Worm (Caenorhabditis elegans): ENCODE data around the gene oac-4.

The oac-4 gene

ce11 chrII:3793336-3793735 is 42.5 kb downstream of the oac-4 start, which contains the start of gene fbxb-99:
TSS of gene fbxb-99 (minus strand) at chrII:3793436.
- TF ChIP-seq cog-1 (tag; optimal IDR thresholded peaks at IDR 0.05) (no peak), ztf-23 (GFP tag; IDR thresholded peaks at IDR 0.05) (no peak), med-1 (GFP tag; optimal IDR thresholded peaks at IDR 0.05; ENCODE audit: insufficient read depth) (no peak), flt-1 (GFP tag; IDR thresholded peaks at IDR 0.05) (no peak)

DNA sequence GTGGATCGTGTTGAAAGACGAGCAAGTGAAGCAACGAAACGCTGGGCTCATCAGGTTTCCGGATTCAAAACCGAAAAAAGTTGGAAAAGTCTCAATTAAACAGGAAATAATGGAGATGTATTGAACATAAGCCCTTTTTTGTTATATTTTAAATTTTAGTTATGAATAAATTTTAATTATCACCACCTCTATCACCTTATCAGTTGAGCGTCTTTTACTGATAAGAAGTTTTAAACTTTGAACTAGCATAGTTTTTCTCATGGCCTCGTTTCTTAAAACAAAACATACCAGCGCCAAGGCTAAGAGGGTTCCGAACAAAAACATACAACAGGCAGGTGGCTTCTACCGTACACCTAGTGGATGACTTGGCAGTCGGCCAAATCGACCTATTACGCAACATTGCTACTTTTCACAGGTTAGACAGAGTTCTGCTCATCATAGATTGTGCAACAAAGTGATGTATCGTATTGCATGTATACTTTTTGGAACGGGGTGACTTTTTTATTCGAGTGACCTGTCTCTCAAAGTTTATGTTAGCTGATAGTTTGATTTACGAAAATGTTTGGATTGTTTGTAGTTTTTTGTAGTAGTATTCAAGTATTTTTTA is 47.4 kb downstream of the oac-4 start:
- TF ChIP-seq T22C8.4 (GFP tag; IDR thresholded peaks at IDR 0.05) (no peak), ztf-29 (GFP tag; IDR thresholded peaks at IDR 0.05) (no peak), tab-1 (GFP tag; IDR thresholded peaks at IDR 0.05) (no peak), flt-1 (GFP tag; IDR thresholded peaks at IDR 0.05) (no peak), med-1 (GFP tag; optimal IDR thresholded peaks at IDR 0.05; ENCODE audit: insufficient read depth) (no peak), ref-1 (GFP tag; conservative IDR thresholded peaks at IDR 0.05) (no peak), ztf-23 (GFP tag; IDR thresholded peaks at IDR 0.05) (no peak), klf-2 (GFP tag; conservative IDR thresholded peaks at IDR 0.05) (no peak), cog-1 (tag; optimal IDR thresholded peaks at IDR 0.05) (no peak)

ce11 chrII:3787151-3787550 is 48.7 kb downstream of the oac-4 start, which contains the start of gene T24E12.13:
TSS of gene T24E12.13 (plus strand) at chrII:3787451.
- TF ChIP-seq med-1 (GFP tag; optimal IDR thresholded peaks at IDR 0.05; ENCODE audit: insufficient read depth) = no peak
- no peak for TF ChIP-seq ztf-23 (GFP tag; IDR thresholded peaks at IDR 0.05)
- no peak for TF ChIP-seq cog-1 (tag; optimal IDR thresholded peaks at IDR 0.05)

ce11 chrII:3786538-3786937 is 49.3 kb downstream of the oac-4 start:
- TF ChIP-seq ztf-29 (GFP tag; IDR thresholded peaks at IDR 0.05) = no peak
- TF ChIP-seq klf-2 (GFP tag; conservative IDR thresholded peaks at IDR 0.05) = no peak
- TF ChIP-seq cog-1 (tag; optimal IDR thresholded peaks at IDR 0.05) = no peak
- TF ChIP-seq tab-1 (GFP tag; IDR thresholded peaks at IDR 0.05) = no peak
- TF ChIP-seq flt-1 (GFP tag; IDR thresholded peaks at IDR 0.05) = no peak
- TF ChIP-seq T22C8.4 (GFP tag; IDR thresholded peaks at IDR 0.05) = no peak
- no peak for TF ChIP-seq med-1 (GFP tag; optimal IDR thresholded peaks at IDR 0.05; ENCODE audit: insufficient read depth)
- no peak for TF ChIP-seq ztf-23 (GFP tag; IDR thresholded peaks at IDR 0.05)
- TF ChIP-seq ref-1 (GFP tag; conservative IDR thresholded peaks at IDR 0.05) = no peak

ce11 chrII:3785756-3786155 is 50.1 kb downstream of the oac-4 start:
- TF ChIP-seq T22C8.4 (GFP tag; IDR thresholded peaks at IDR 0.05) (no peak), ztf-29 (GFP tag; IDR thresholded peaks at IDR 0.05) (no peak), med-1 (GFP tag; optimal IDR thresholded peaks at IDR 0.05; ENCODE audit: insufficient read depth) (no peak), klf-2 (GFP tag; conservative IDR thresholded peaks at IDR 0.05) (no peak), tab-1 (GFP tag; IDR thresholded peaks at IDR 0.05) (no peak), ztf-23 (GFP tag; IDR thresholded peaks at IDR 0.05) (no peak), cog-1 (tag; optimal IDR thresholded peaks at IDR 0.05) (no peak), flt-1 (GFP tag; IDR thresholded peaks at IDR 0.05) (no peak), ref-1 (GFP tag; conservative IDR thresholded peaks at IDR 0.05) (no peak)

DNA sequence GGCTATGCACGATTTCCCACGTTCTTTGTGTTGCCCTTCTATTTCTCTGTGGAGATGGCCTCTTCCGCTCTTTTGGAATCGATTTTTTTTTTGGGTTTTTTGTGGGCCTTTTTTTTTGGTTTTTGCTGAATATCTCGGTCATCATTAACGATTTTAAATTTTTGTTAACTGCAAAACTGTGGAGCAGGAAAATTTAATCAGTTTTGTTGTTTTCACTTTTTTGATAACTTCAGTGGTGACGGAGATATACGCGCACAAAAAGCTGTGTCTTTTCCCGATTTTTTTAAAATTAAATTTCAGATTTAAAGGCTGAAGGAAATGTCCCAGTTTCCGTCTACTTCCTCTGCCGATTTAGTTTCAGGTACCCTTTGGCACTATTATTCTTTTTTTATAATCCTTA is 50.6 kb downstream of the oac-4 start, which contains the start of gene T24E12.1:
Gene T24E12.1, plus strand, starts transcription at position 301 of the 400 bp plus-strand sequence.
- no peak for TF ChIP-seq cog-1 (tag; optimal IDR thresholded peaks at IDR 0.05)
- TF ChIP-seq klf-2 (GFP tag; conservative IDR thresholded peaks at IDR 0.05) = no peak
- no peak for TF ChIP-seq ref-1 (GFP tag; conservative IDR thresholded peaks at IDR 0.05)
- TF ChIP-seq ztf-29 (GFP tag; IDR thresholded peaks at IDR 0.05) = no peak
- TF ChIP-seq flt-1 (GFP tag; IDR thresholded peaks at IDR 0.05) = no peak
- no peak for TF ChIP-seq ztf-23 (GFP tag; IDR thresholded peaks at IDR 0.05)
- TF ChIP-seq med-1 (GFP tag; optimal IDR thresholded peaks at IDR 0.05; ENCODE audit: insufficient read depth) = no peak
- TF ChIP-seq tab-1 (GFP tag; IDR thresholded peaks at IDR 0.05) = no peak
- TF ChIP-seq T22C8.4 (GFP tag; IDR thresholded peaks at IDR 0.05) = no peak
